Worm (Caenorhabditis elegans) whole organism, late embryonic: Measurements from ENCODE around the gene nhr-31.

Experiments
- C08G9.2 ChIP-seq: sonication (generic microtip); optimal IDR thresholded peaks from 2 replicates; lab custom pipeline; 2016; ENCODE audit warnings: mild to moderate bottlenecking, missing genetic modification characterization, moderate library complexity, missing compliant biosample characterization
- C38D4.7 ChIP-seq: fragments of 200-800 bp; sonication (Bioruptor generic); optimal IDR thresholded peaks from 2 replicates; lab custom pipeline; 2018; ENCODE audit warnings: mild to moderate bottlenecking, missing genetic modification characterization, moderate library complexity, missing compliant biosample characterization
- F13H6.1 ChIP-seq: sonication (generic microtip); optimal IDR thresholded peaks from 2 replicates; lab custom pipeline; 2016; ENCODE audit warnings: missing genetic modification characterization, missing compliant biosample characterization
- K09A11.1 ChIP-seq: sonication (generic microtip); optimal IDR thresholded peaks from 2 replicates; lab custom pipeline; 2017; ENCODE audit warnings: antibody characterized with exemption, mild to moderate bottlenecking, missing genetic modification characterization, missing compliant biosample characterization; ENCODE audit not compliant: insufficient read depth
- ahr-1 ChIP-seq: sonication (generic microtip); optimal IDR thresholded peaks from 2 replicates; lab custom pipeline; 2016; ENCODE audit warnings: missing genetic modification characterization, missing compliant biosample characterization
- ama-1 ChIP-seq: fragments of 150-350 bp; optimal IDR thresholded peaks from 2 replicates; lab custom pipeline; 2014
- ceh-14 ChIP-seq: sonication (generic microtip); optimal IDR thresholded peaks from 2 replicates; lab custom pipeline; 2016; ENCODE audit warnings: missing genotype, missing genetic modification characterization, missing compliant biosample characterization
- ceh-19 ChIP-seq: fragments of 200-800 bp; sonication (Bioruptor generic); optimal IDR thresholded peaks from 2 replicates; lab custom pipeline; 2018; ENCODE audit warnings: mild to moderate bottlenecking, missing genetic modification characterization, missing compliant biosample characterization
- ceh-2 ChIP-seq: sonication (generic microtip); optimal IDR thresholded peaks from 2 replicates; lab custom pipeline; 2016; ENCODE audit warnings: missing genotype, missing genetic modification characterization, missing compliant biosample characterization
- ceh-22 ChIP-seq: sonication (generic microtip); optimal IDR thresholded peaks from 2 replicates; lab custom pipeline; 2017; ENCODE audit warnings: missing biosample characterization, missing genetic modification characterization
- ceh-24 ChIP-seq: sonication (generic microtip); optimal IDR thresholded peaks from 2 replicates; lab custom pipeline; 2016; ENCODE audit warnings: mild to moderate bottlenecking, missing genetic modification characterization, missing compliant biosample characterization
- ceh-30 ChIP-seq: fragments of 150-350 bp; optimal IDR thresholded peaks from 2 replicates; lab custom pipeline; 2014; ENCODE audit warnings: missing biosample characterization, missing genetic modification characterization
- ceh-31 ChIP-seq: sonication (generic microtip); optimal IDR thresholded peaks from 2 replicates; lab custom pipeline; 2016; ENCODE audit warnings: missing genetic modification characterization, missing compliant biosample characterization
- ceh-45 ChIP-seq: fragments of 200-800 bp; sonication (Bioruptor generic); IDR thresholded peaks from 2 replicates; pipeline ENCODE4 v1.3.6; 2022; ENCODE audit warnings: missing genetic modification reagents, missing genetic modification characterization, missing compliant biosample characterization
- ceh-48 ChIP-seq: sonication (generic microtip); optimal IDR thresholded peaks from 2 replicates; lab custom pipeline; 2016; ENCODE audit warnings: missing genetic modification characterization, inconsistent platforms, missing compliant biosample characterization
- ceh-6 ChIP-seq: fragments of 200-800 bp; sonication (Bioruptor generic); optimal IDR thresholded peaks from 2 replicates; lab custom pipeline; 2018; ENCODE audit warnings: mild to moderate bottlenecking, missing genetic modification characterization, missing compliant biosample characterization
- che-1 ChIP-seq: sonication (generic microtip); optimal IDR thresholded peaks from 2 replicates; lab custom pipeline; 2016; ENCODE audit warnings: mild to moderate bottlenecking, missing genetic modification characterization, missing compliant biosample characterization
- dve-1 ChIP-seq: sonication (generic microtip); optimal IDR thresholded peaks from 2 replicates; lab custom pipeline; 2017; ENCODE audit warnings: antibody characterized with exemption, mild to moderate bottlenecking, missing genetic modification characterization, missing compliant biosample characterization
- elt-2 ChIP-seq: sonication (generic microtip); optimal IDR thresholded peaks from 2 replicates; lab custom pipeline; 2016; ENCODE audit warnings: missing genetic modification reagents, missing genetic modification characterization, missing compliant biosample characterization
- elt-4 ChIP-seq: sonication (generic microtip); optimal IDR thresholded peaks from 2 replicates; lab custom pipeline; 2016; ENCODE audit warnings: missing genetic modification characterization, missing compliant biosample characterization
- ets-4 ChIP-seq: sonication (generic microtip); optimal IDR thresholded peaks from 2 replicates; lab custom pipeline; 2016; ENCODE audit warnings: missing genetic modification characterization, missing compliant biosample characterization
- eyg-1 ChIP-seq: sonication (generic microtip); optimal IDR thresholded peaks from 2 replicates; lab custom pipeline; 2016; ENCODE audit warnings: missing genotype, missing genetic modification characterization, missing compliant biosample characterization
- fax-1 ChIP-seq: sonication (generic microtip); optimal IDR thresholded peaks from 2 replicates; lab custom pipeline; 2016; ENCODE audit warnings: missing genotype, missing genetic modification characterization, missing compliant biosample characterization
- fkh-10 ChIP-seq: fragments of 150-350 bp; optimal IDR thresholded peaks from 2 replicates; lab custom pipeline; 2014; ENCODE audit warnings: missing biosample characterization, missing genetic modification reagents, missing genetic modification characterization
- hlh-15 ChIP-seq: sonication (generic microtip); optimal IDR thresholded peaks from 2 replicates; lab custom pipeline; 2016; ENCODE audit warnings: missing genetic modification characterization, missing compliant biosample characterization
- hlh-8 ChIP-seq: sonication (generic microtip); optimal IDR thresholded peaks from 2 replicates; lab custom pipeline; 2016; ENCODE audit warnings: missing genotype, missing genetic modification characterization, missing compliant biosample characterization
- lin-11 ChIP-seq: fragments of 200-800 bp; sonication (Bioruptor generic); optimal IDR thresholded peaks from 2 replicates; lab custom pipeline; 2018; ENCODE audit warnings: mild to moderate bottlenecking, missing genetic modification characterization, missing compliant biosample characterization
- madf-2 ChIP-seq: sonication (generic microtip); optimal IDR thresholded peaks from 2 replicates; lab custom pipeline; 2017; ENCODE audit warnings: missing genetic modification characterization, missing compliant biosample characterization
- odd-2 ChIP-seq: sonication (generic microtip); optimal IDR thresholded peaks from 2 replicates; lab custom pipeline; 2017; ENCODE audit warnings: antibody characterized with exemption, mild to moderate bottlenecking, missing genetic modification characterization, missing compliant biosample characterization
- pat-9 ChIP-seq: fragments of 200-800 bp; sonication (Bioruptor generic); optimal IDR thresholded peaks from 2 replicates; lab custom pipeline; 2018; ENCODE audit warnings: mild to moderate bottlenecking, missing genetic modification characterization, moderate library complexity, missing compliant biosample characterization
- pha-2 ChIP-seq: sonication (generic microtip); optimal IDR thresholded peaks from 2 replicates; lab custom pipeline; 2017; ENCODE audit warnings: mild to moderate bottlenecking, missing genetic modification characterization, missing compliant biosample characterization
- pha-4 ChIP-seq: fragments of 150-350 bp; optimal IDR thresholded peaks from 2 replicates; lab custom pipeline; 2018; ENCODE audit warnings: missing biosample characterization, missing genetic modification reagents, missing genetic modification characterization
- pqm-1 ChIP-seq: sonication (generic microtip); optimal IDR thresholded peaks from 2 replicates; lab custom pipeline; 2016; ENCODE audit warnings: missing genetic modification characterization, missing compliant biosample characterization
- pros-1 ChIP-seq: fragments of 150-350 bp; optimal IDR thresholded peaks from 2 replicates; lab custom pipeline; 2014; ENCODE audit warnings: missing biosample characterization, missing genetic modification reagents, missing genetic modification characterization
- ref-2 ChIP-seq: sonication (generic microtip); optimal IDR thresholded peaks from 2 replicates; lab custom pipeline; 2016; ENCODE audit warnings: missing genetic modification characterization, missing compliant biosample characterization
- sdc-2 ChIP-seq: sonication (generic microtip); optimal IDR thresholded peaks from 2 replicates; lab custom pipeline; 2016; ENCODE audit warnings: missing genotype, missing genetic modification characterization, missing compliant biosample characterization
- sox-2 ChIP-seq: fragments of 200-800 bp; sonication (Bioruptor generic); IDR thresholded peaks from 2 replicates; pipeline ENCODE4 v1.3.6; 2022; ENCODE audit warnings: missing genetic modification reagents, missing genetic modification characterization, missing compliant biosample characterization
- sox-4 ChIP-seq: sonication (generic microtip); optimal IDR thresholded peaks from 2 replicates; lab custom pipeline; 2017; ENCODE audit warnings: mild to moderate bottlenecking, missing genetic modification characterization, inconsistent platforms, missing compliant biosample characterization
- tbx-2 ChIP-seq: sonication (generic microtip); optimal IDR thresholded peaks from 2 replicates; lab custom pipeline; 2016; ENCODE audit warnings: missing genetic modification characterization, missing compliant biosample characterization
- unc-3 ChIP-seq, 2 experiments: fragments of 200-800 bp in 1 of 2; sonication (Bioruptor generic) in 1 of 2; sonication (generic microtip) in 1 of 2; conservative IDR thresholded peaks in 1 of 2; optimal IDR thresholded peaks in 1 of 2; 2 replicates each; pipeline versions ENCODE4 v1.3.6 to Lab custom; 2016 to 2022; ENCODE audit warnings: missing compliant biosample characterization in 2 of 2, missing genetic modification characterization in 2 of 2, missing genetic modification reagents in 1 of 2
- unc-42 ChIP-seq: sonication (generic microtip); optimal IDR thresholded peaks from 2 replicates; lab custom pipeline; 2016; ENCODE audit warnings: missing genotype, missing genetic modification characterization, missing compliant biosample characterization
- unc-55 ChIP-seq: sonication (generic microtip); optimal IDR thresholded peaks from 2 replicates; lab custom pipeline; 2017; ENCODE audit warnings: missing biosample characterization, missing genetic modification reagents, missing genetic modification characterization
- unc-86 ChIP-seq: sonication (generic microtip); optimal IDR thresholded peaks from 2 replicates; lab custom pipeline; 2016; ENCODE audit warnings: missing genetic modification characterization, missing compliant biosample characterization
- zip-5 ChIP-seq: sonication (generic microtip); optimal IDR thresholded peaks from 2 replicates; lab custom pipeline; 2016; ENCODE audit warnings: missing genetic modification characterization, missing compliant biosample characterization
- ztf-16 ChIP-seq: sonication (generic microtip); optimal IDR thresholded peaks from 2 replicates; lab custom pipeline; 2017; ENCODE audit warnings: missing genetic modification characterization, missing compliant biosample characterization

nhr-31 gene

ce11 chrIV:8019772-8020496, 9.4 kb downstream of the nhr-31 start, which contains the start of gene dnc-4:
Gene dnc-4 (minus strand): TSS chrIV:8019808.
- TF ChIP-seq unc-86 (tag; lab: Kevin White, UChicago): no peak
- no peak for TF ChIP-seq eyg-1 (tag; lab: Kevin White, UChicago)
- no peak for TF ChIP-seq lin-11
- no peak for TF ChIP-seq pha-2
- no peak for TF ChIP-seq elt-4 (tag; lab: Kevin White, UChicago)
- TF ChIP-seq fax-1 (tag; lab: Kevin White, UChicago): peak; percentile 14
- TF ChIP-seq sox-2 (GFP tag; lab: Robert Waterston, UW): no peak
- TF ChIP-seq ets-4 (tag; lab: Kevin White, UChicago): peak; percentile 49
- no peak for TF ChIP-seq ceh-22 (tag; lab: Kevin White, UChicago)
- no peak for TF ChIP-seq ceh-45 (GFP tag; lab: Robert Waterston, UW)
- TF ChIP-seq ceh-6 (GFP tag; lab: Kevin White, UChicago): no peak
- TF ChIP-seq hlh-15 (tag; lab: Kevin White, UChicago): no peak
- TF ChIP-seq odd-2 (tag; lab: Kevin White, UChicago): no peak
- TF ChIP-seq pqm-1 (tag; lab: Kevin White, UChicago): no peak
- TF ChIP-seq madf-2 (tag; lab: Kevin White, UChicago): no peak
- no peak for TF ChIP-seq ceh-14 (tag; lab: Kevin White, UChicago)
- peak; percentile 5 for TF ChIP-seq unc-55 (GFP tag; lab: Kevin White, UChicago)
- no peak for TF ChIP-seq unc-3 (GFP tag; conservative IDR thresholded peaks at IDR 0.05; lab: Robert Waterston, UW)
- no peak for TF ChIP-seq unc-3 (tag; optimal IDR thresholded peaks at IDR 0.05; lab: Kevin White, UChicago)
- peak; percentile 47 for TF ChIP-seq ceh-2 (tag; lab: Kevin White, UChicago)
- TF ChIP-seq fkh-10 (GFP tag; lab: Kevin White, UChicago): no peak
- peak; percentile 63 for TF ChIP-seq ceh-31 (tag; lab: Kevin White, UChicago)
- TF ChIP-seq tbx-2 (tag; lab: Kevin White, UChicago): no peak
- TF ChIP-seq C08G9.2 (tag; lab: Kevin White, UChicago): no peak
- TF ChIP-seq pat-9: no peak
- no peak for TF ChIP-seq ceh-30 (tag; lab: Kevin White, UChicago)
- peak; percentile 32 for TF ChIP-seq unc-42 (tag; lab: Kevin White, UChicago)
- no peak for TF ChIP-seq ama-1 (lab: Kevin White, UChicago)
- TF ChIP-seq ceh-24 (tag; lab: Kevin White, UChicago): no peak
- no peak for TF ChIP-seq ceh-19 (GFP tag; lab: Kevin White, UChicago)
- no peak for TF ChIP-seq ref-2
- peak; percentile 24 for TF ChIP-seq hlh-8 (tag; lab: Kevin White, UChicago)
- TF ChIP-seq sdc-2: no peak
- TF ChIP-seq elt-2 (tag; lab: Kevin White, UChicago): peak; percentile 11
- TF ChIP-seq K09A11.1 (tag; lab: Kevin White, UChicago): no peak
- no peak for TF ChIP-seq ztf-16 (tag; lab: Kevin White, UChicago)
- no peak for TF ChIP-seq che-1 (tag; lab: Kevin White, UChicago)
- no peak for TF ChIP-seq pha-4 (tag; lab: Kevin White, UChicago)
- no peak for TF ChIP-seq sox-4 (tag; lab: Kevin White, UChicago)
- TF ChIP-seq pros-1 (tag; lab: Kevin White, UChicago): no peak
- TF ChIP-seq ceh-48 (tag; lab: Kevin White, UChicago): no peak
- no peak for TF ChIP-seq C38D4.7 (GFP tag; lab: Kevin White, UChicago)
- no peak for TF ChIP-seq ahr-1 (tag; lab: Kevin White, UChicago)
- no peak for TF ChIP-seq dve-1 (tag; lab: Kevin White, UChicago)
- TF ChIP-seq F13H6.1 (tag; lab: Kevin White, UChicago): no peak
- no peak for TF ChIP-seq zip-5
